Fruit fly (Drosophila melanogaster) whole organism, adult: ENCODE results near the gene fru.
A peak's percentile ranks its signal among the peaks of the same experiment; 100 is the strongest.

ENCODE experiments used
- CG12768 ChIP-seq: fragments of 200-800 bp; sonication (Bioruptor generic); optimal IDR thresholded peaks from 2 replicates; lab custom pipeline; 2017; ENCODE audit warnings: missing biosample characterization, missing genetic modification characterization, mild to moderate bottlenecking, moderate library complexity, missing genetic modification reagents
- CG7101 ChIP-seq: fragments of 200-800 bp; sonication (Bioruptor generic); optimal IDR thresholded peaks from 2 replicates; lab custom pipeline; 2018; ENCODE audit warnings: missing biosample characterization, mild to moderate bottlenecking, missing genetic modification characterization, moderate library complexity
- bab1 ChIP-seq: fragments of 200-800 bp; sonication (Bioruptor generic); optimal IDR thresholded peaks from 3 replicates; lab custom pipeline; 2019; ENCODE audit warnings: missing biosample characterization, mild to moderate bottlenecking, missing genetic modification characterization, moderate library complexity
- kay ChIP-seq: fragments of 200-800 bp; sonication (Bioruptor generic); peaks from one replicate; lab custom pipeline; 2016; ENCODE audit warnings: missing biosample characterization, missing genetic modification characterization, borderline replicate concordance

- TF ChIP-seq bab1 (GFP tag; lab: Kevin White, UChicago) = no peak
- no peak for TF ChIP-seq CG12768 (GFP tag; lab: Kevin White, UChicago)
- TF ChIP-seq CG7101 (tag; lab: Kevin White, UChicago) = no peak
- TF ChIP-seq kay = peak; percentile 89
Observed at dm6 chr3R:18445148-18445843, 100.1 kb downstream of the fru start.
